Fruit fly (Drosophila melanogaster) whole organism, embryonic: ENCODE data around the gene CG14339.

Experiments used
- ATbp ChIP-seq: fragments of 200-800 bp; sonication (Bioruptor generic); optimal IDR thresholded peaks from 2 replicates; lab custom pipeline; 2017; ENCODE audit warnings: missing biosample characterization, mild to moderate bottlenecking, missing genetic modification characterization, missing genetic modification reagents
- Awh ChIP-seq: fragments of 200-800 bp; sonication (Bioruptor generic); IDR thresholded peaks from 2 replicates; pipeline ENCODE4, ENCODE4 v1.3.6; 2022; ENCODE audit warnings: missing biosample characterization, missing genetic modification characterization
- BEAF-32 ChIP-seq: fragments of 200-800 bp; sonication (Bioruptor generic); optimal IDR thresholded peaks from 3 replicates; lab custom pipeline; 2017; ENCODE audit warnings: missing biosample characterization, missing genetic modification characterization, mild to moderate bottlenecking, moderate library complexity, missing genetic modification reagents
- Bgb ChIP-seq: fragments of 200-800 bp; sonication (Bioruptor generic); IDR thresholded peaks from 2 replicates; pipeline ENCODE4 v1.3.6; 2022; ENCODE audit warnings: missing biosample characterization, missing genetic modification characterization; ENCODE audit not compliant: partially characterized antibody
- CG11723 ChIP-seq: fragments of 200-800 bp; sonication (Bioruptor generic); optimal IDR thresholded peaks from 2 replicates; lab custom pipeline; 2017; ENCODE audit warnings: missing biosample characterization, mild to moderate bottlenecking, missing genetic modification characterization
- CG12155 ChIP-seq: fragments of 200-800 bp; sonication (Bioruptor generic); optimal IDR thresholded peaks from 3 replicates; lab custom pipeline; 2016; ENCODE audit warnings: missing biosample characterization, missing genetic modification characterization
- CG13775 ChIP-seq: fragments of 200-800 bp; sonication (Bioruptor generic); optimal IDR thresholded peaks from 3 replicates; lab custom pipeline; 2017; ENCODE audit warnings: missing biosample characterization, mild to moderate bottlenecking, missing genetic modification characterization
- CG30403 ChIP-seq: fragments of 200-800 bp; sonication (Bioruptor generic); optimal IDR thresholded peaks from 3 replicates; lab custom pipeline; 2016; ENCODE audit warnings: missing biosample characterization, missing genetic modification characterization
- CG33213 ChIP-seq: fragments of 200-800 bp; sonication (Bioruptor generic); optimal IDR thresholded peaks from 3 replicates; lab custom pipeline; 2016; ENCODE audit warnings: missing biosample characterization, missing genetic modification characterization
- CG34422 ChIP-seq: fragments of 200-800 bp; sonication (Bioruptor generic); IDR thresholded peaks from 3 replicates; pipeline ENCODE4 v1.3.6; 2022; ENCODE audit warnings: missing biosample characterization, missing genetic modification characterization
- CG6813 ChIP-seq: fragments of 200-800 bp; sonication (Bioruptor generic); optimal IDR thresholded peaks from 2 replicates; lab custom pipeline; 2017; ENCODE audit warnings: missing biosample characterization, missing genetic modification characterization, mild to moderate bottlenecking, moderate library complexity, missing genetic modification reagents
- CG7786 ChIP-seq: fragments of 200-800 bp; sonication (Bioruptor generic); optimal IDR thresholded peaks from 2 replicates; lab custom pipeline; 2016; ENCODE audit warnings: missing biosample characterization, missing genetic modification characterization
- CG7839 ChIP-seq: fragments of 200-800 bp; sonication (Bioruptor generic); optimal IDR thresholded peaks from 3 replicates; lab custom pipeline; 2018; ENCODE audit warnings: missing biosample characterization, mild to moderate bottlenecking, missing genetic modification characterization, moderate library complexity
- CG7987 ChIP-seq: fragments of 200-800 bp; sonication (Bioruptor generic); optimal IDR thresholded peaks from 2 replicates; lab custom pipeline; 2018; ENCODE audit warnings: missing biosample characterization, mild to moderate bottlenecking, missing genetic modification characterization, moderate library complexity
- CG8290 ChIP-seq, 3 experiments: fragments of 200-800 bp; sonication (Bioruptor generic); optimal IDR thresholded peaks; 2 replicates each; lab custom pipeline; 2016 to 2019; ENCODE audit warnings: missing biosample characterization in 3 of 3, missing genetic modification characterization in 3 of 3, mild to moderate bottlenecking in 2 of 3, moderate library complexity in 1 of 3
- CG9727 ChIP-seq: fragments of 200-800 bp; sonication (Bioruptor generic); optimal IDR thresholded peaks from 3 replicates; lab custom pipeline; 2017; ENCODE audit warnings: missing biosample characterization, mild to moderate bottlenecking, missing genetic modification characterization
- D ChIP-seq, 2 experiments: fragments of 200-800 bp in 1 of 2; fragments of >200 bp in 1 of 2; sonication (Bioruptor generic) in 1 of 2; optimal IDR thresholded peaks; 2 replicates in 1 of 2; 3 replicates in 1 of 2; lab custom pipeline; 2017; ENCODE audit warnings: mild to moderate bottlenecking in 1 of 2, missing biosample characterization in 1 of 2, missing genetic modification characterization in 1 of 2, missing genetic modification reagents in 1 of 2
- Dbx ChIP-seq: fragments of 200-800 bp; sonication (Bioruptor generic); IDR thresholded peaks from 3 replicates; pipeline ENCODE4 v1.3.6; 2022; ENCODE audit warnings: missing biosample characterization, missing genetic modification characterization
- E2f1 ChIP-seq: fragments of 200-800 bp; sonication (Bioruptor generic); IDR thresholded peaks from 2 replicates; pipeline ENCODE4 v1.3.6; 2022; ENCODE audit warnings: missing biosample characterization, missing genetic modification characterization
- Elba2 ChIP-seq: fragments of 200-800 bp; sonication (Bioruptor generic); optimal IDR thresholded peaks from 3 replicates; lab custom pipeline; 2016; ENCODE audit warnings: missing biosample characterization, missing genetic modification characterization
- Gug ChIP-seq: fragments of 200-800 bp; sonication (Bioruptor generic); IDR thresholded peaks from 4 replicates; pipeline ENCODE4 v1.3.6; 2022; ENCODE audit warnings: missing biosample characterization, missing genetic modification characterization
- HLH3B ChIP-seq: fragments of 200-800 bp; sonication (Bioruptor generic); IDR thresholded peaks from 2 replicates; pipeline ENCODE4 v1.3.6; 2022; ENCODE audit warnings: missing biosample characterization, missing genetic modification characterization
- HmgD ChIP-seq: fragments of 200-800 bp; sonication (Bioruptor generic); optimal IDR thresholded peaks from 3 replicates; lab custom pipeline; 2016; ENCODE audit warnings: missing biosample characterization, missing genetic modification characterization
- PHDP ChIP-seq: fragments of 200-800 bp; sonication (Bioruptor generic); optimal IDR thresholded peaks from 3 replicates; lab custom pipeline; 2018; ENCODE audit warnings: missing biosample characterization, mild to moderate bottlenecking, missing genetic modification characterization, moderate library complexity
- Pdp1 ChIP-seq, 2 experiments: fragments of 200-800 bp; sonication (Bioruptor generic); optimal IDR thresholded peaks; 3 replicates each; lab custom pipeline; 2016; ENCODE audit warnings: missing biosample characterization in 2 of 2, missing genetic modification characterization in 2 of 2, mild to moderate bottlenecking in 1 of 2, moderate library complexity in 1 of 2
- Ravus ChIP-seq: fragments of 200-800 bp; sonication (Bioruptor generic); IDR thresholded peaks from 2 replicates; pipeline ENCODE4 v1.3.6; 2022; ENCODE audit warnings: missing biosample characterization, missing genetic modification characterization
- Rx ChIP-seq: fragments of 200-800 bp; sonication (Bioruptor generic); IDR thresholded peaks from 2 replicates; pipeline ENCODE4 v1.3.6; 2022; ENCODE audit warnings: missing biosample characterization, missing genetic modification characterization
- amos ChIP-seq: fragments of 200-800 bp; sonication (Bioruptor generic); IDR thresholded peaks from 2 replicates; pipeline ENCODE4 v1.3.6; 2022; ENCODE audit warnings: missing biosample characterization, missing genetic modification characterization; ENCODE audit not compliant: partially characterized antibody
- ap ChIP-seq: fragments of 200-800 bp; sonication (Bioruptor generic); IDR thresholded peaks from 2 replicates; pipeline ENCODE4 v1.3.6; 2022; ENCODE audit warnings: missing biosample characterization, missing genetic modification characterization
- caup ChIP-seq: fragments of 200-800 bp; sonication (Bioruptor generic); optimal IDR thresholded peaks from 3 replicates; lab custom pipeline; 2017; ENCODE audit warnings: missing biosample characterization, mild to moderate bottlenecking, missing genetic modification characterization, moderate library complexity; ENCODE audit not compliant: severe bottlenecking
- cg ChIP-seq: fragments of 200-800 bp; sonication (Bioruptor generic); optimal IDR thresholded peaks from 3 replicates; lab custom pipeline; 2019; ENCODE audit warnings: missing biosample characterization, mild to moderate bottlenecking, missing genetic modification characterization, moderate library complexity
- cwo ChIP-seq: fragments of 200-800 bp; sonication (Bioruptor generic); optimal IDR thresholded peaks from 3 replicates; lab custom pipeline; 2017; ENCODE audit warnings: missing biosample characterization, missing genetic modification characterization, mild to moderate bottlenecking, moderate library complexity, missing genetic modification reagents
- exex ChIP-seq: fragments of 200-800 bp; sonication (Bioruptor generic); optimal IDR thresholded peaks from 4 replicates; lab custom pipeline; 2018; ENCODE audit warnings: missing biosample characterization, mild to moderate bottlenecking, missing genetic modification characterization, moderate library complexity
- gcm2 ChIP-seq: fragments of 200-800 bp; sonication (Bioruptor generic); optimal IDR thresholded peaks from 2 replicates; lab custom pipeline; 2016; ENCODE audit warnings: missing biosample characterization, missing genetic modification characterization
- grau ChIP-seq: fragments of 200-800 bp; optimal IDR thresholded peaks from 3 replicates; lab custom pipeline; 2019; ENCODE audit warnings: missing biosample characterization, mild to moderate bottlenecking, missing genetic modification characterization, moderate library complexity
- gt ChIP-seq: fragments of 200-800 bp; sonication (Bioruptor generic); IDR thresholded peaks from 2 replicates; pipeline ENCODE4 v1.3.6; 2022; ENCODE audit warnings: missing biosample characterization, missing genetic modification characterization
- lab ChIP-seq: fragments of 200-800 bp; sonication (Bioruptor generic); optimal IDR thresholded peaks from 3 replicates; lab custom pipeline; 2017; ENCODE audit warnings: missing biosample characterization, missing genetic modification characterization, mild to moderate bottlenecking, moderate library complexity, missing genetic modification reagents
- lov ChIP-seq, 2 experiments: fragments of 200-800 bp in 1 of 2; fragments of >200 bp in 1 of 2; sonication (Bioruptor generic) in 1 of 2; IDR thresholded peaks in 1 of 2; optimal IDR thresholded peaks in 1 of 2; 2 replicates in 1 of 2; 3 replicates in 1 of 2; pipeline versions ENCODE4 v1.3.6 to Lab custom; 2017 to 2022; ENCODE audit warnings: missing biosample characterization in 1 of 2, missing genetic modification characterization in 1 of 2
- mam ChIP-seq: fragments of 200-800 bp; sonication (Bioruptor generic); optimal IDR thresholded peaks from 3 replicates; lab custom pipeline; 2016; ENCODE audit warnings: missing biosample characterization, missing genetic modification characterization
- oc ChIP-seq: fragments of 200-800 bp; sonication (Bioruptor generic); optimal IDR thresholded peaks from 2 replicates; lab custom pipeline; 2018; ENCODE audit warnings: missing biosample characterization, mild to moderate bottlenecking, missing genetic modification characterization, moderate library complexity
- pan ChIP-seq, 4 experiments: fragments of >200 bp in 3 of 4; fragments of 200-800 bp in 1 of 4; sonication (Bioruptor generic) in 1 of 4; optimal IDR thresholded peaks in 3 of 4; IDR thresholded peaks in 1 of 4; 2 replicates each; pipeline versions ENCODE4 v1.3.6 to Lab custom; 2017 to 2022; ENCODE audit warnings: missing biosample characterization in 2 of 4, missing genetic modification characterization in 2 of 4, mixed read lengths in 1 of 4
- salm ChIP-seq: fragments of 200-800 bp; sonication (Bioruptor generic); optimal IDR thresholded peaks from 2 replicates; lab custom pipeline; 2018; ENCODE audit warnings: missing biosample characterization, mild to moderate bottlenecking, missing genetic modification characterization
- sens ChIP-seq: fragments of 200-800 bp; sonication (Bioruptor generic); peaks from one replicate; lab custom pipeline; 2016; ENCODE audit warnings: missing biosample characterization, missing genetic modification characterization
- slp2 ChIP-seq: fragments of 200-800 bp; sonication (Bioruptor generic); optimal IDR thresholded peaks from 2 replicates; lab custom pipeline; 2016; ENCODE audit warnings: missing biosample characterization, missing genetic modification characterization
- sug ChIP-seq: fragments of 200-800 bp; optimal IDR thresholded peaks from 2 replicates; lab custom pipeline; 2019; ENCODE audit warnings: missing biosample characterization, mild to moderate bottlenecking, missing genetic modification characterization, moderate library complexity
- tap ChIP-seq: fragments of 200-800 bp; optimal IDR thresholded peaks from 3 replicates; lab custom pipeline; 2019; ENCODE audit warnings: missing biosample characterization, mild to moderate bottlenecking, missing genetic modification characterization, moderate library complexity
- wdn ChIP-seq: fragments of 200-800 bp; sonication (Bioruptor generic); IDR thresholded peaks from 2 replicates; pipeline ENCODE4 v1.3.6; 2022; ENCODE audit warnings: missing biosample characterization, missing genetic modification characterization

CG14339 gene

DNA sequence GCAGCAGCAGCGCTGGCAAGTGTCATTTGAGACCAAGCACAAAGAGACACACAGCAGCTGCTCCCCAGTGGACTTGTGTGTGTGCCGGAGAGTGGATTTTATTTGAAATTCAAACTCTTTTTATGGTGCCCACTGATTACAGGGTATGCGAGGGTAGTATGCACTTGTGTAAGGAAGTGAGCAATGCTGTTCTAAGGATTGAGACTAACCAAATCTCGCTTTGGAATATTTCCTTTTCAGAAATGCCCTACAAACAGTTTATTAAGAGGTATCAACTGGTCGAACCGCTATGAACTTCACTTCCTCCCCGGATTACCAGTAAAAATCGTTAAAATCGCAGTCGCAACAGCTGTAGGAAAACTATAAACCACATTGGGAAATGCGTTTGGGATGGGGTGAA is 32.6 kb upstream of the CG14339 start (continued):
- TF ChIP-seq slp2 (peak; percentile 94), Elba2 (peak; percentile 49), lab (GFP tag; lab: Kevin White, UChicago) (peak; percentile 86), oc (tag; lab: Kevin White, UChicago) (peak; percentile 95), ap (GFP tag; lab: Robert Waterston, UW) (peak; percentile 88), lov (optimal IDR thresholded peaks at IDR 0.05; lab: Kevin White, UChicago) (no peak), lov (GFP tag; IDR thresholded peaks at IDR 0.05; lab: Robert Waterston, UW) (peak; percentile 96), Dbx (GFP tag; lab: Robert Waterston, UW) (0 out of 3 replicates have a peak, but pooled peaks have one; percentile 43), exex (tag; lab: Kevin White, UChicago) (no peak), Rx (GFP tag; lab: Robert Waterston, UW) (peak; percentile 94), wdn (GFP tag; lab: Robert Waterston, UW) (peak; percentile 75; the same call in 1 of the 2 replicates), gcm2 (GFP tag; lab: Kevin White, UChicago) (peak; percentile 65), ATbp (GFP tag; lab: Kevin White, UChicago) (peak; percentile 94), amos (GFP tag; lab: Robert Waterston, UW) (no peak), CG9727 (peak; percentile 92), Gug (GFP tag; lab: Robert Waterston, UW) (peak; percentile 95), PHDP (tag; lab: Kevin White, UChicago) (peak; percentile 86), CG6813 (GFP tag; lab: Kevin White, UChicago) (peak; percentile 80), Ravus (GFP tag; lab: Robert Waterston, UW) (peak; percentile 79), CG11723 (GFP tag; lab: Kevin White, UChicago) (peak; percentile 81), CG7839 (peak; percentile 92), mam (GFP tag; lab: Kevin White, UChicago) (peak; percentile 85), CG12155 (GFP tag; lab: Kevin White, UChicago) (peak; percentile 85), gt (peak; percentile 84), grau (tag; lab: Kevin White, UChicago) (peak; percentile 82), CG33213 (peak; percentile 92), CG7786 (GFP tag; lab: Kevin White, UChicago) (peak; percentile 93), Awh (GFP tag; lab: Robert Waterston, UW) (peak; percentile 95)

dm6 chr2L:1077053-1077452 is 31.3 kb upstream of the CG14339 start:
- TF ChIP-seq caup (GFP tag; lab: Kevin White, UChicago): peak; percentile 31
- TF ChIP-seq CG30403 (GFP tag; lab: Kevin White, UChicago): no peak
- TF ChIP-seq HmgD (GFP tag; lab: Kevin White, UChicago): no peak
- TF ChIP-seq cwo (GFP tag; lab: Kevin White, UChicago): peak; percentile 27
- TF ChIP-seq pan (optimal IDR thresholded peaks at IDR 0.05; lab: Kevin White, UChicago): no peak
- TF ChIP-seq pan (GFP tag; optimal IDR thresholded peaks at IDR 0.05 in 1 of 2, IDR thresholded peaks at IDR 0.05 in 1 of 2): peak in 1 of 2 experiments; percentile 14
- no peak for TF ChIP-seq CG8290 (GFP tag; optimal IDR thresholded peaks at IDR 0.05; lab: Kevin White, UChicago)
- peak in 1 of 2 experiments; percentile 52 for TF ChIP-seq CG8290 (tag; optimal IDR thresholded peaks at IDR 0.05; lab: Kevin White, UChicago)
- peak; percentile 28 for TF ChIP-seq oc (tag; lab: Kevin White, UChicago)
- peak; percentile 44 for TF ChIP-seq BEAF-32 (GFP tag; lab: Kevin White, UChicago)
- 0 out of 2 replicates have a peak, but pooled peaks have one; percentile 17 for TF ChIP-seq E2f1 (GFP tag; lab: Robert Waterston, UW)
- TF ChIP-seq CG34422 (GFP tag; lab: Robert Waterston, UW): peak; percentile 28; the same call in 1 of the 3 replicates
- TF ChIP-seq sug (tag; lab: Kevin White, UChicago): peak; percentile 16
- TF ChIP-seq salm (tag; lab: Kevin White, UChicago): no peak
- peak; percentile 3 for TF ChIP-seq CG13775 (GFP tag; lab: Kevin White, UChicago)
- no peak for TF ChIP-seq HLH3B (GFP tag; lab: Robert Waterston, UW)
- peak; percentile 53; the same call in 1 of the 2 replicates for TF ChIP-seq Bgb (GFP tag; lab: Robert Waterston, UW)
- TF ChIP-seq sens: peak; percentile 82
- peak; percentile 97 for TF ChIP-seq cg (GFP tag; lab: Kevin White, UChicago)
- peak; percentile 48 for TF ChIP-seq CG7987 (GFP tag; lab: Kevin White, UChicago)
- no peak for TF ChIP-seq D (optimal IDR thresholded peaks at IDR 0.05; lab: Kevin White, UChicago)
- no peak for TF ChIP-seq D (GFP tag; optimal IDR thresholded peaks at IDR 0.05; lab: Kevin White, UChicago)
- no peak for TF ChIP-seq tap (tag; lab: Kevin White, UChicago)
- TF ChIP-seq Pdp1 (GFP tag; optimal IDR thresholded peaks at IDR 0.05; lab: Kevin White, UChicago): peak in 1 of 2 experiments; percentile 1
